Fruit fly (Drosophila melanogaster) whole organism, prepupa: ENCODE measurements around the gene Polr3A.

Experiments
- CG10669 ChIP-seq: fragments of 200-800 bp; sonication (Bioruptor generic); optimal IDR thresholded peaks from 3 replicates; lab custom pipeline; 2018; ENCODE audit warnings: missing biosample characterization, mild to moderate bottlenecking, missing genetic modification characterization, moderate library complexity
- CG6163 ChIP-seq: fragments of 200-800 bp; sonication (Bioruptor generic); IDR thresholded peaks from 3 replicates; pipeline ENCODE4 v1.3.6; 2022; ENCODE audit warnings: missing biosample characterization, missing genetic modification characterization
- Eip78C ChIP-seq: fragments of 200-800 bp; sonication (Bioruptor generic); peaks from one replicate; lab custom pipeline; 2016; ENCODE audit warnings: missing biosample characterization, missing genetic modification characterization
- Hr38 ChIP-seq: sonication (Bioruptor generic); optimal IDR thresholded peaks from 2 replicates; lab custom pipeline; 2016; ENCODE audit warnings: missing biosample characterization, missing genetic modification characterization
- esn ChIP-seq: fragments of 200-800 bp; sonication (Bioruptor generic); optimal IDR thresholded peaks from 2 replicates; lab custom pipeline; 2016; ENCODE audit warnings: missing biosample characterization, mild to moderate bottlenecking, missing genetic modification characterization, moderate library complexity
- vri ChIP-seq: fragments of 200-800 bp; sonication (Bioruptor generic); optimal IDR thresholded peaks from 3 replicates; lab custom pipeline; 2016; ENCODE audit warnings: missing biosample characterization, mild to moderate bottlenecking, missing genetic modification characterization

The Polr3A gene

DNA sequence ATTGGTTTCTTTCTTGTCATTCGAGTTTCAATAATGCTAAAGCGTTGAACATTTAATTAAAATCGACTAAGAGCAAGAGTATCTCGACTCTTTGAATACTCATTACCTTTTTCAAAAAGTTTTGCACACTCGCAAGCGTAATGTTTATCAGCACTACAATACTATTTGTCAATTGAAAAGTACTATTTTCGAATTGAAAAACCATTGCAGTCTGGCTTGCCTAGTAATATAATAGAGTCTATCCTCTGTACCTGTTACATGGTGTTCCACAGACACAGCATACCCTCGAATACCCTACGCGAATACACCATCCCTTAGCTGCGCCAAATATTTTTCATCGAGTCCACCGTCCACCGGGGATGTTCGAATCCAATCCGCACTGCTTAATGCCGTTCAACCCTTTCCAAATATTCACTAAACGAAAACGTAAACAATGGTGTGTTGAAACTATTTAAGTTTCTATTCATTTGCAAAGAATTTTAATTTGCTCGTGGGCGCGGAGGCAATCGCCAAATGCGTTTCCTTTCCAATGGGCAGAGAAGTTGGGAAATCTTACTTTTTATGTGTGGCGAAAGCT lies 55.9 kb downstream of the Polr3A start:
- TF ChIP-seq Eip78C (peak; percentile 74), CG6163 (GFP tag; lab: Robert Waterston, UW) (no peak), Hr38 (GFP tag; lab: Kevin White, UChicago) (no peak), CG10669 (no peak), esn (GFP tag; lab: Kevin White, UChicago) (peak; percentile 25), vri (GFP tag; lab: Kevin White, UChicago) (no peak)
